Worm (Caenorhabditis elegans) whole organism, mixed stage, embryonic: Measurements from ENCODE around the gene Y26G10.6.
A peak's percentile ranks its signal among the peaks of the same experiment; 100 is the strongest.

Source experiments
- M03D4.4 ChIP-seq: sonication (generic microtip); optimal IDR thresholded peaks from 2 replicates; lab custom pipeline; 2017; ENCODE audit warnings: mild to moderate bottlenecking, missing genetic modification characterization, missing compliant biosample characterization
- bed-3 ChIP-seq: fragments of 200-800 bp; sonication (Bioruptor generic); optimal IDR thresholded peaks from 3 replicates; lab custom pipeline; 2018; ENCODE audit warnings: mild to moderate bottlenecking, missing genetic modification characterization, moderate library complexity, missing compliant biosample characterization
- blmp-1 ChIP-seq: fragments of 150-350 bp; optimal IDR thresholded peaks from 2 replicates; lab custom pipeline; 2014; ENCODE audit warnings: missing biosample characterization, missing genetic modification characterization
- ceh-39 ChIP-seq: fragments of 150-350 bp; optimal IDR thresholded peaks from 2 replicates; lab custom pipeline; 2014; ENCODE audit warnings: missing biosample characterization, missing genetic modification characterization
- ceh-43 ChIP-seq: fragments of 200-800 bp; sonication (Bioruptor generic); optimal IDR thresholded peaks from 2 replicates; lab custom pipeline; 2018; ENCODE audit warnings: mild to moderate bottlenecking, missing genetic modification characterization, moderate library complexity, missing compliant biosample characterization
- ceh-83 ChIP-seq: fragments of 200-800 bp; sonication (Bioruptor generic); optimal IDR thresholded peaks from 2 replicates; lab custom pipeline; 2018; ENCODE audit warnings: mild to moderate bottlenecking, missing genetic modification characterization, missing compliant biosample characterization
- cnd-1 ChIP-seq: fragments of 200-800 bp; sonication (Bioruptor generic); optimal IDR thresholded peaks from 2 replicates; lab custom pipeline; 2018; ENCODE audit warnings: mild to moderate bottlenecking, missing genetic modification characterization, missing compliant biosample characterization
- drap-1 ChIP-seq: fragments of 200-800 bp; sonication (Bioruptor generic); optimal IDR thresholded peaks from 3 replicates; lab custom pipeline; 2018; ENCODE audit warnings: mild to moderate bottlenecking, missing genetic modification characterization, missing compliant biosample characterization
- elt-1 ChIP-seq: sonication (generic microtip); optimal IDR thresholded peaks from 2 replicates; lab custom pipeline; 2017; ENCODE audit warnings: missing genetic modification characterization, mild to moderate bottlenecking, missing compliant biosample characterization, antibody characterized with exemption, moderate library complexity, borderline replicate concordance; ENCODE audit not compliant: insufficient read depth
- flh-1 ChIP-seq: fragments of 200-800 bp; sonication (Bioruptor generic); optimal IDR thresholded peaks from 2 replicates; lab custom pipeline; 2018; ENCODE audit warnings: mild to moderate bottlenecking, missing genetic modification characterization, moderate library complexity, missing compliant biosample characterization
- ham-2 ChIP-seq: fragments of 200-800 bp; sonication (Bioruptor generic); optimal IDR thresholded peaks from 2 replicates; lab custom pipeline; 2018; ENCODE audit warnings: mild to moderate bottlenecking, missing genetic modification characterization, missing compliant biosample characterization
- lin-13 ChIP-seq: fragments of 150-350 bp; optimal IDR thresholded peaks from 2 replicates; lab custom pipeline; 2014; ENCODE audit warnings: missing biosample characterization, missing genetic modification characterization
- lin-32 ChIP-seq: fragments of 200-800 bp; sonication (Bioruptor generic); optimal IDR thresholded peaks from 2 replicates; lab custom pipeline; 2018; ENCODE audit warnings: mild to moderate bottlenecking, missing genetic modification characterization, missing compliant biosample characterization
- lsy-2 ChIP-seq: fragments of 150-350 bp; optimal IDR thresholded peaks from 2 replicates; lab custom pipeline; 2014; ENCODE audit warnings: missing biosample characterization, missing genetic modification characterization
- mab-5 ChIP-seq: fragments of 150-350 bp; optimal IDR thresholded peaks from 2 replicates; lab custom pipeline; 2014; ENCODE audit warnings: missing biosample characterization, missing genetic modification characterization
- mep-1 ChIP-seq: fragments of 150-350 bp; optimal IDR thresholded peaks from 2 replicates; lab custom pipeline; 2017; ENCODE audit warnings: missing biosample characterization, missing genetic modification reagents, missing genetic modification characterization, inconsistent platforms
- mls-2 ChIP-seq: sonication (generic microtip); optimal IDR thresholded peaks from 2 replicates; lab custom pipeline; 2016; ENCODE audit warnings: mild to moderate bottlenecking, missing genetic modification characterization, moderate library complexity, missing compliant biosample characterization
- nhr-12 ChIP-seq: fragments of 150-350 bp; optimal IDR thresholded peaks from 2 replicates; lab custom pipeline; 2014; ENCODE audit warnings: missing biosample characterization, missing genetic modification characterization
- nhr-2 ChIP-seq: fragments of 150-350 bp; optimal IDR thresholded peaks from 2 replicates; lab custom pipeline; 2014; ENCODE audit warnings: missing biosample characterization, missing genetic modification characterization
- nhr-237 ChIP-seq: fragments of 150-350 bp; optimal IDR thresholded peaks from 2 replicates; lab custom pipeline; 2014; ENCODE audit warnings: missing biosample characterization, missing genetic modification characterization
- nhr-28 ChIP-seq: fragments of 150-350 bp; optimal IDR thresholded peaks from 2 replicates; lab custom pipeline; 2014; ENCODE audit warnings: missing biosample characterization, missing genetic modification characterization
- nhr-76 ChIP-seq: sonication (generic microtip); optimal IDR thresholded peaks from 2 replicates; lab custom pipeline; 2017; ENCODE audit warnings: missing biosample characterization, missing genetic modification characterization
- pha-4 ChIP-seq: fragments of 150-350 bp; optimal IDR thresholded peaks from 2 replicates; lab custom pipeline; 2018; ENCODE audit warnings: missing biosample characterization, missing genetic modification reagents, missing genetic modification characterization
- sem-2 ChIP-seq: fragments of 200-800 bp; sonication (Bioruptor generic); optimal IDR thresholded peaks from 2 replicates; lab custom pipeline; 2018; ENCODE audit warnings: mild to moderate bottlenecking, missing genetic modification characterization, missing compliant biosample characterization
- snpc-4 ChIP-seq: fragments of 150-350 bp; optimal IDR thresholded peaks from 2 replicates; lab custom pipeline; 2014; ENCODE audit warnings: missing biosample characterization, missing genetic modification characterization
- sptf-1 ChIP-seq: sonication (generic microtip); optimal IDR thresholded peaks from 2 replicates; lab custom pipeline; 2017; ENCODE audit warnings: mild to moderate bottlenecking, missing genetic modification characterization, moderate library complexity, missing compliant biosample characterization
- unc-39 ChIP-seq: fragments of 150-350 bp; optimal IDR thresholded peaks from 2 replicates; lab custom pipeline; 2014; ENCODE audit warnings: missing biosample characterization, missing genetic modification characterization
- unc-62 ChIP-seq: fragments of 150-350 bp; optimal IDR thresholded peaks from 2 replicates; lab custom pipeline; 2014; ENCODE audit warnings: missing biosample characterization, missing genetic modification reagents, missing genetic modification characterization
- zip-8 ChIP-seq: fragments of 150-350 bp; optimal IDR thresholded peaks from 2 replicates; lab custom pipeline; 2014; ENCODE audit warnings: missing biosample characterization, missing genetic modification characterization
- ztf-11 ChIP-seq: fragments of 150-350 bp; optimal IDR thresholded peaks from 2 replicates; lab custom pipeline; 2014; ENCODE audit warnings: missing biosample characterization, missing genetic modification characterization

Gene Y26G10.6

ce11 chrV:17690922-17691321, 8.8 kb upstream of the Y26G10.6 start, which contains the start of gene F59A1.13:
TSS of gene F59A1.13 (minus strand) at chrV:17691022.
- no peak for TF ChIP-seq cnd-1 (tag; lab: Kevin White, UChicago)
- no peak for TF ChIP-seq sptf-1 (tag; lab: Kevin White, UChicago)
- TF ChIP-seq mab-5 (tag; lab: Kevin White, UChicago) = no peak
- no peak for TF ChIP-seq ceh-83 (GFP tag; lab: Kevin White, UChicago)
- TF ChIP-seq nhr-12 (tag; lab: Kevin White, UChicago) = no peak
- TF ChIP-seq lin-13 = no peak
- TF ChIP-seq zip-8 (tag; lab: Kevin White, UChicago) = peak; percentile 24
- TF ChIP-seq nhr-28 = no peak

ce11 chrV:17694260-17694659, 5.5 kb upstream of the Y26G10.6 start:
- TF ChIP-seq ceh-43 (GFP tag; lab: Kevin White, UChicago) (no peak), mls-2 (tag; lab: Kevin White, UChicago) (no peak), zip-8 (tag; lab: Kevin White, UChicago) (no peak), bed-3 (GFP tag; lab: Kevin White, UChicago) (no peak), flh-1 (GFP tag; lab: Kevin White, UChicago) (no peak), nhr-237 (no peak), ztf-11 (tag; lab: Kevin White, UChicago) (no peak), M03D4.4 (tag; lab: Kevin White, UChicago) (no peak), ham-2 (GFP tag; lab: Kevin White, UChicago) (no peak), ceh-39 (tag; lab: Kevin White, UChicago) (no peak), mep-1 (tag; lab: Kevin White, UChicago) (no peak), lsy-2 (no peak), nhr-12 (tag; lab: Kevin White, UChicago) (no peak), unc-62 (GFP tag; lab: Kevin White, UChicago) (no peak), sem-2 (no peak), unc-39 (no peak), snpc-4 (tag; lab: Kevin White, UChicago) (no peak), ceh-83 (GFP tag; lab: Kevin White, UChicago) (no peak)

- no peak for TF ChIP-seq pha-4 (tag; lab: Kevin White, UChicago)
- TF ChIP-seq zip-8 (tag; lab: Kevin White, UChicago) = no peak
- TF ChIP-seq mab-5 (tag; lab: Kevin White, UChicago) = no peak
Observed at ce11 chrV:17695802-17696201, 4.0 kb upstream of the Y26G10.6 start, which contains the start of gene Y26G10.1. TSS of gene Y26G10.1 (minus strand) at chrV:17695902.

- TF ChIP-seq lin-13 (no peak), sptf-1 (tag; lab: Kevin White, UChicago) (no peak), blmp-1 (tag; lab: Kevin White, UChicago) (no peak), ztf-11 (tag; lab: Kevin White, UChicago) (no peak), ceh-83 (GFP tag; lab: Kevin White, UChicago) (no peak), drap-1 (GFP tag; lab: Kevin White, UChicago) (no peak), nhr-237 (no peak), sem-2 (no peak), unc-39 (no peak), zip-8 (tag; lab: Kevin White, UChicago) (no peak), mls-2 (tag; lab: Kevin White, UChicago) (no peak), cnd-1 (tag; lab: Kevin White, UChicago) (no peak), elt-1 (tag; lab: Kevin White, UChicago) (no peak), lin-32 (GFP tag; lab: Kevin White, UChicago) (no peak), nhr-2 (tag; lab: Kevin White, UChicago) (no peak), nhr-76 (no peak)
Observed at ce11 chrV:17696753-17697152, 3.0 kb upstream of the Y26G10.6 start, which contains the start of gene spp-29. TSS of gene spp-29 (minus strand) at chrV:17696853.

ce11 chrV:17699097-17699496, 662 bp upstream of the Y26G10.6 start, which contains the start of gene Y26G10.4:
TSS of gene Y26G10.4 (minus strand) at chrV:17699197.
- TF ChIP-seq sem-2 (no peak), nhr-237 (no peak), mab-5 (tag; lab: Kevin White, UChicago) (no peak), elt-1 (tag; lab: Kevin White, UChicago) (no peak), ceh-83 (GFP tag; lab: Kevin White, UChicago) (no peak), mep-1 (tag; lab: Kevin White, UChicago) (no peak)
